Worm (Caenorhabditis elegans): ENCODE measurements around the gene gakh-1.

Gene gakh-1

ce11 chrX:5816346-5816745 lies 34.0 kb downstream of the gakh-1 start:
- TF ChIP-seq ets-5 (GFP tag; IDR thresholded peaks at IDR 0.05) (no peak), ceh-90 (tag; optimal IDR thresholded peaks at IDR 0.05) (no peak), snpc-4 (tag; optimal IDR thresholded peaks at IDR 0.05) (no peak), sox-4 (tag; optimal IDR thresholded peaks at IDR 0.05) (no peak), nhr-84 (tag; optimal IDR thresholded peaks at IDR 0.05) (no peak), lsy-2 (tag; optimal IDR thresholded peaks at IDR 0.05) (peak in 1 of 2 experiments; percentile 13), ceh-82 (tag; optimal IDR thresholded peaks at IDR 0.05) (peak in 1 of 3 experiments; percentile 13), ceh-63 (GFP tag; optimal IDR thresholded peaks at IDR 0.05) (no peak), unc-62 (GFP tag; optimal IDR thresholded peaks at IDR 0.05) (no peak), Y116A8C.19 (tag; optimal IDR thresholded peaks at IDR 0.05; ENCODE audit: borderline replicate concordance) (no peak), jun-1 (tag; optimal IDR thresholded peaks at IDR 0.05) (no peak), xbp-1 (tag; optimal IDR thresholded peaks at IDR 0.05) (peak; percentile 3), nhr-47 (tag; optimal IDR thresholded peaks at IDR 0.05) (peak; percentile 12), pag-3 (tag; optimal IDR thresholded peaks at IDR 0.05; ENCODE audit: borderline replicate concordance, insufficient read depth) (no peak), zip-4 (GFP tag; optimal IDR thresholded peaks at IDR 0.05) (no peak), hpl-2 (GFP tag; optimal IDR thresholded peaks at IDR 0.05) (no peak), mef-2 (tag; optimal IDR thresholded peaks at IDR 0.05) (no peak), lin-13 (GFP tag; optimal IDR thresholded peaks at IDR 0.05) (no peak), alr-1 (tag; optimal IDR thresholded peaks at IDR 0.05; ENCODE audit: borderline replicate concordance) (no peak), lin-14 (GFP tag; optimal IDR thresholded peaks at IDR 0.05) (peak; percentile 64), efl-1 (optimal IDR thresholded peaks at IDR 0.05) (no peak), efl-1 (GFP tag; optimal IDR thresholded peaks at IDR 0.05 in 1 of 2) (peak in 1 of 2 experiments; percentile 36), lin-39 (tag; optimal IDR thresholded peaks at IDR 0.05) (no peak)

ce11 chrX:5817078-5817477 lies 34.8 kb downstream of the gakh-1 start:
- TF ChIP-seq hlh-4 (tag; optimal IDR thresholded peaks at IDR 0.05) (no peak), ztf-4 (tag; optimal IDR thresholded peaks at IDR 0.05) (no peak), blmp-1 (tag; optimal IDR thresholded peaks at IDR 0.05) (no peak), lir-3 (tag; optimal IDR thresholded peaks at IDR 0.05; ENCODE audit: poor library complexity) (no peak), C34B4.2 (tag; optimal IDR thresholded peaks at IDR 0.05) (no peak), hpl-2 (GFP tag; optimal IDR thresholded peaks at IDR 0.05) (no peak), nhr-12 (tag; optimal IDR thresholded peaks at IDR 0.05) (no peak)

- TF ChIP-seq nhr-85 (tag) (peak; percentile 33), snu-23 (GFP tag; optimal IDR thresholded peaks at IDR 0.05) (no peak), efl-1 (optimal IDR thresholded peaks at IDR 0.05) (no peak), efl-1 (GFP tag; optimal IDR thresholded peaks at IDR 0.05 in 1 of 2) (peak in 1 of 2 experiments; percentile 39)
Observed at ce11 chrX:5818176-5818575, 35.9 kb downstream of the gakh-1 start.

ce11 chrX:5819702-5820470 lies 37.6 kb downstream of the gakh-1 start:
- TF ChIP-seq lin-14 (GFP tag; optimal IDR thresholded peaks at IDR 0.05), result peak; percentile 93
- TF ChIP-seq grh-1 (GFP tag; IDR thresholded peaks at IDR 0.05), result no peak
- no peak for TF ChIP-seq lin-39 (tag; optimal IDR thresholded peaks at IDR 0.05)
- TF ChIP-seq egl-13 (tag; optimal IDR thresholded peaks at IDR 0.05), result no peak
- TF ChIP-seq snpc-4 (tag; optimal IDR thresholded peaks at IDR 0.05), result no peak
- TF ChIP-seq nhr-19 (GFP tag; conservative IDR thresholded peaks at IDR 0.05), result peak; percentile 39
- TF ChIP-seq lin-35 (GFP tag; optimal IDR thresholded peaks at IDR 0.05), result peak in 1 of 2 experiments; percentile 20
- TF ChIP-seq nhr-20 (tag; optimal IDR thresholded peaks at IDR 0.05), result no peak
- TF ChIP-seq irx-1 (tag; optimal IDR thresholded peaks at IDR 0.05), result no peak
- TF ChIP-seq ceh-82 (tag; optimal IDR thresholded peaks at IDR 0.05), result peak in 1 of 3 experiments; percentile 37
- no peak for TF ChIP-seq nhr-12 (tag; optimal IDR thresholded peaks at IDR 0.05)
- no peak for TF ChIP-seq efl-1 (optimal IDR thresholded peaks at IDR 0.05)
- peak in 1 of 2 experiments; percentile 81 for TF ChIP-seq efl-1 (GFP tag; optimal IDR thresholded peaks at IDR 0.05 in 1 of 2)
- no peak for TF ChIP-seq sptf-1 (tag; optimal IDR thresholded peaks at IDR 0.05)
- peak; percentile 30 to 51 for TF ChIP-seq lsy-2 (tag; optimal IDR thresholded peaks at IDR 0.05)
- no peak for TF ChIP-seq nhr-84 (tag; optimal IDR thresholded peaks at IDR 0.05)
- no peak for TF ChIP-seq zip-4 (GFP tag; optimal IDR thresholded peaks at IDR 0.05)
- peak; percentile 2 for TF ChIP-seq blmp-1 (tag; optimal IDR thresholded peaks at IDR 0.05)
- TF ChIP-seq pax-3 (tag; optimal IDR thresholded peaks at IDR 0.05), result no peak
- no peak for TF ChIP-seq ceh-8 (GFP tag; optimal IDR thresholded peaks at IDR 0.05)
- TF ChIP-seq fos-1 (tag; optimal IDR thresholded peaks at IDR 0.05), result no peak
- no peak for TF ChIP-seq ceh-90 (tag; optimal IDR thresholded peaks at IDR 0.05)
- no peak for TF ChIP-seq C16A3.4 (tag; optimal IDR thresholded peaks at IDR 0.05)
- TF ChIP-seq fkh-10 (GFP tag; optimal IDR thresholded peaks at IDR 0.05), result peak; percentile 52
- no peak for TF ChIP-seq ztf-11 (tag; optimal IDR thresholded peaks at IDR 0.05)
- TF ChIP-seq lin-15B (tag; optimal IDR thresholded peaks at IDR 0.05), result no peak

Measured in whole organism, L1 larva.